Worm (Caenorhabditis elegans) whole organism, L4 larva: ENCODE measurements around the gene atp-5.
A peak's percentile ranks its signal among the peaks of the same experiment; 100 is the strongest.

Experiments
- aha-1 ChIP-seq: fragments of 150-350 bp; peaks from one replicate; lab custom pipeline; 2014; ENCODE audit warnings: missing biosample characterization, missing genetic modification characterization
- ama-1 ChIP-seq: fragments of 150-350 bp; optimal IDR thresholded peaks from 2 replicates; lab custom pipeline; 2014; ENCODE audit warnings: inconsistent platforms, mixed read lengths
- ces-1 ChIP-seq: fragments of 150-350 bp; sonication (generic microtip); optimal IDR thresholded peaks from 4 replicates; lab custom pipeline; 2014; ENCODE audit warnings: missing biosample characterization, missing genetic modification reagents, missing genetic modification characterization
- ctbp-1 ChIP-seq: fragments of 200-800 bp; sonication (Bioruptor generic); IDR thresholded peaks from 2 replicates; pipeline ENCODE4 v1.3.6; 2022; ENCODE audit warnings: missing genetic modification reagents, missing genetic modification characterization, missing compliant biosample characterization
- dmd-6 ChIP-seq: fragments of 200-800 bp; sonication (Bioruptor generic); IDR thresholded peaks from 2 replicates; pipeline ENCODE4 v1.3.6; 2022; ENCODE audit warnings: missing genetic modification reagents, missing genetic modification characterization, missing compliant biosample characterization
- hif-1 ChIP-seq, 2 experiments: sonication (generic microtip); optimal IDR thresholded peaks; 2 replicates each; lab custom pipeline; 2016 to 2017; ENCODE audit warnings: missing compliant biosample characterization in 2 of 2, missing genetic modification characterization in 2 of 2, missing genetic modification reagents in 2 of 2, missing genotype in 2 of 2, mild to moderate bottlenecking in 1 of 2
- nhr-237 ChIP-seq: sonication (generic microtip); optimal IDR thresholded peaks from 2 replicates; lab custom pipeline; 2017; ENCODE audit warnings: missing biosample characterization, missing genetic modification characterization
- nhr-41 ChIP-seq: fragments of 200-800 bp; sonication (Bioruptor generic); IDR thresholded peaks from 2 replicates; pipeline ENCODE4 v1.3.6; 2022; ENCODE audit warnings: missing genetic modification reagents, missing genetic modification characterization, missing compliant biosample characterization

DNA sequence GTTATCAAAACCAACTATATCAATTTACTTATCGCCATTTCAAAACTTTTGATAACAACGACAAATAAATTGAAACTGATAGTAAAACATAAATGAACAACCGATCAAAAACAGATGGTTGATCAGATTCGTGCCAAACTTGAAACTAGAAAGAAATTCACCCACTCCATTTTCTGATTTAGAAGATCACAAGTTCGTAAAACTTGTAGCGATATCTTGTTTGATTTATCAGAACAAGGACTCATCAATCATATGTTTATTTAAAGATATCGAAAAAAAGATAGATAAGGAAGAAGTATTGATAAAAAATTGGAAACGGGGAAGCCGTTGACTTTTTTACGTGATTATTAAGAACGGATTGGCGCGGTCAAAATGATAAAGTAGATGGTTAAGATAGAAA lies 36.5 kb downstream of the atp-5 start:
- TF ChIP-seq hif-1 (tag; optimal IDR thresholded peaks at IDR 0.05; lab: Kevin White, UChicago) (no peak), nhr-237 (tag; lab: Kevin White, UChicago) (no peak), ama-1 (lab: Kevin White, UChicago) (no peak), ces-1 (GFP tag; lab: Kevin White, UChicago) (no peak), nhr-41 (GFP tag; lab: Robert Waterston, UW) (no peak), dmd-6 (peak; percentile 58), ctbp-1 (no peak), aha-1 (tag; lab: Kevin White, UChicago) (peak; percentile 55)
